Fruit fly (Drosophila melanogaster) whole organism, prepupa: Measurements from ENCODE around the gene CG31600.

Experiments used
- CG10631 ChIP-seq: fragments of 200-800 bp; sonication (Bioruptor generic); optimal IDR thresholded peaks from 2 replicates; lab custom pipeline; 2016; ENCODE audit warnings: missing biosample characterization, missing genetic modification characterization
- CG10669 ChIP-seq: fragments of 200-800 bp; sonication (Bioruptor generic); optimal IDR thresholded peaks from 3 replicates; lab custom pipeline; 2018; ENCODE audit warnings: missing biosample characterization, mild to moderate bottlenecking, missing genetic modification characterization, moderate library complexity
- CG11762 ChIP-seq: fragments of 200-800 bp; sonication (Bioruptor generic); optimal IDR thresholded peaks from 3 replicates; lab custom pipeline; 2016; ENCODE audit warnings: missing biosample characterization, missing genetic modification characterization; ENCODE audit not compliant: insufficient read depth
- CG15336 ChIP-seq: fragments of 200-800 bp; sonication (Bioruptor generic); IDR thresholded peaks from 2 replicates; pipeline ENCODE4 v1.3.6; 2022; ENCODE audit warnings: missing biosample characterization, missing genetic modification characterization
- CG1621 ChIP-seq: fragments of 200-800 bp; sonication (Bioruptor generic); optimal IDR thresholded peaks from 3 replicates; lab custom pipeline; 2018; ENCODE audit warnings: missing biosample characterization, mild to moderate bottlenecking, missing genetic modification characterization
- CG16779 ChIP-seq: fragments of 200-800 bp; sonication (Bioruptor generic); optimal IDR thresholded peaks from 3 replicates; lab custom pipeline; 2017; ENCODE audit warnings: missing biosample characterization, mild to moderate bottlenecking, missing genetic modification characterization
- CG3032 ChIP-seq: fragments of 200-800 bp; optimal IDR thresholded peaks from 2 replicates; lab custom pipeline; 2019; ENCODE audit warnings: missing biosample characterization, mild to moderate bottlenecking, missing genetic modification characterization, moderate library complexity
- CG32006 ChIP-seq: fragments of 200-800 bp; sonication (Bioruptor generic); optimal IDR thresholded peaks from 3 replicates; lab custom pipeline; 2017; ENCODE audit warnings: missing biosample characterization, mild to moderate bottlenecking, missing genetic modification characterization
- CG34406 ChIP-seq: fragments of 200-800 bp; sonication (Bioruptor generic); optimal IDR thresholded peaks from 3 replicates; lab custom pipeline; 2016; ENCODE audit warnings: missing biosample characterization, missing genetic modification characterization
- CG3919 ChIP-seq: fragments of 200-800 bp; sonication (Bioruptor generic); optimal IDR thresholded peaks from 3 replicates; lab custom pipeline; 2016; ENCODE audit warnings: missing biosample characterization, missing genetic modification characterization
- CG4318 ChIP-seq: fragments of 200-800 bp; sonication (Bioruptor generic); optimal IDR thresholded peaks from 3 replicates; lab custom pipeline; 2017; ENCODE audit warnings: missing biosample characterization, mild to moderate bottlenecking, missing genetic modification characterization
- CG6163 ChIP-seq: fragments of 200-800 bp; sonication (Bioruptor generic); IDR thresholded peaks from 3 replicates; pipeline ENCODE4 v1.3.6; 2022; ENCODE audit warnings: missing biosample characterization, missing genetic modification characterization
- CG6792 ChIP-seq: fragments of 200-800 bp; sonication (Bioruptor generic); optimal IDR thresholded peaks from 3 replicates; lab custom pipeline; 2016; ENCODE audit warnings: missing biosample characterization, missing genetic modification characterization
- CG6808 ChIP-seq: fragments of 200-800 bp; sonication (Bioruptor generic); optimal IDR thresholded peaks from 3 replicates; lab custom pipeline; 2017; ENCODE audit warnings: missing biosample characterization, missing genetic modification characterization, mild to moderate bottlenecking, moderate library complexity, missing genetic modification reagents
- CG6854 ChIP-seq: fragments of 200-800 bp; sonication (Bioruptor generic); optimal IDR thresholded peaks from 2 replicates; lab custom pipeline; 2017; ENCODE audit warnings: missing biosample characterization, mild to moderate bottlenecking, missing genetic modification characterization
- CG8319 ChIP-seq: fragments of 200-800 bp; sonication (Bioruptor generic); optimal IDR thresholded peaks from 3 replicates; lab custom pipeline; 2016; ENCODE audit warnings: missing biosample characterization, missing genetic modification characterization
- CG8632 ChIP-seq: fragments of 200-800 bp; sonication (Bioruptor generic); optimal IDR thresholded peaks from 3 replicates; lab custom pipeline; 2016; ENCODE audit warnings: missing biosample characterization, missing genetic modification characterization
- Eip75B ChIP-seq: fragments of 200-800 bp; sonication (Bioruptor generic); optimal IDR thresholded peaks from 3 replicates; lab custom pipeline; 2016; ENCODE audit warnings: missing biosample characterization, missing genetic modification characterization
- Eip78C ChIP-seq: fragments of 200-800 bp; sonication (Bioruptor generic); peaks from one replicate; lab custom pipeline; 2016; ENCODE audit warnings: missing biosample characterization, missing genetic modification characterization
- Eip93F ChIP-seq: fragments of 200-800 bp; sonication (Bioruptor generic); optimal IDR thresholded peaks from 2 replicates; lab custom pipeline; 2016; ENCODE audit warnings: missing biosample characterization, mild to moderate bottlenecking, missing genetic modification characterization
- Ets21C ChIP-seq: fragments of 200-800 bp; sonication (Bioruptor generic); optimal IDR thresholded peaks from 3 replicates; lab custom pipeline; 2016; ENCODE audit warnings: missing biosample characterization, missing genetic modification characterization
- Ets96B ChIP-seq: fragments of 200-800 bp; optimal IDR thresholded peaks from 2 replicates; lab custom pipeline; 2019; ENCODE audit warnings: missing biosample characterization, mild to moderate bottlenecking, missing genetic modification characterization, moderate library complexity
- Gug ChIP-seq: fragments of 200-800 bp; sonication (Bioruptor generic); IDR thresholded peaks from 2 replicates; pipeline ENCODE4 v1.3.6; 2022; ENCODE audit warnings: missing biosample characterization, missing genetic modification characterization
- Hr39 ChIP-seq: fragments of 200-800 bp; sonication (Bioruptor generic); optimal IDR thresholded peaks from 2 replicates; lab custom pipeline; 2016; ENCODE audit warnings: missing biosample characterization, missing genetic modification characterization
- Hr4 ChIP-seq: fragments of 200-800 bp; sonication (Bioruptor generic); optimal IDR thresholded peaks from 3 replicates; lab custom pipeline; 2016; ENCODE audit warnings: missing biosample characterization, missing genetic modification characterization
- Lpt ChIP-seq: fragments of 200-800 bp; sonication (Bioruptor generic); optimal IDR thresholded peaks from 3 replicates; lab custom pipeline; 2016; ENCODE audit warnings: missing biosample characterization, missing genetic modification characterization
- Met ChIP-seq: fragments of 200-800 bp; sonication (Bioruptor generic); optimal IDR thresholded peaks from 3 replicates; lab custom pipeline; 2016; ENCODE audit warnings: missing biosample characterization, missing genetic modification characterization
- OdsH ChIP-seq: fragments of 200-800 bp; sonication (Bioruptor generic); optimal IDR thresholded peaks from 3 replicates; lab custom pipeline; 2016; ENCODE audit warnings: missing biosample characterization, missing genetic modification characterization
- Smox ChIP-seq: fragments of 200-800 bp; sonication (Bioruptor generic); optimal IDR thresholded peaks from 3 replicates; lab custom pipeline; 2016; ENCODE audit warnings: missing biosample characterization, missing genetic modification characterization
- Sox102F ChIP-seq: fragments of 200-800 bp; sonication (Bioruptor generic); optimal IDR thresholded peaks from 2 replicates; lab custom pipeline; 2016; ENCODE audit warnings: missing biosample characterization, mild to moderate bottlenecking, missing genetic modification characterization
- Sox14 ChIP-seq: fragments of 200-800 bp; sonication (Bioruptor generic); optimal IDR thresholded peaks from 3 replicates; lab custom pipeline; 2016; ENCODE audit warnings: missing biosample characterization, missing genetic modification characterization
- Sox15 ChIP-seq: fragments of 200-800 bp; sonication (Bioruptor generic); optimal IDR thresholded peaks from 3 replicates; lab custom pipeline; 2016; ENCODE audit warnings: missing biosample characterization, missing genetic modification characterization
- achi ChIP-seq: fragments of 200-800 bp; sonication (Bioruptor generic); optimal IDR thresholded peaks from 3 replicates; lab custom pipeline; 2016; ENCODE audit warnings: missing biosample characterization, missing genetic modification characterization
- acj6 ChIP-seq: fragments of 200-800 bp; sonication (Bioruptor generic); optimal IDR thresholded peaks from 3 replicates; lab custom pipeline; 2016; ENCODE audit warnings: missing biosample characterization, missing genetic modification characterization
- cyc ChIP-seq: fragments of 200-800 bp; sonication (Bioruptor generic); optimal IDR thresholded peaks from 3 replicates; lab custom pipeline; 2016; ENCODE audit warnings: missing biosample characterization, missing genetic modification characterization
- dsx ChIP-seq: fragments of 200-800 bp; optimal IDR thresholded peaks from 3 replicates; lab custom pipeline; 2019; ENCODE audit warnings: missing biosample characterization, mild to moderate bottlenecking, missing genetic modification characterization, moderate library complexity; ENCODE audit not compliant: poor library complexity, severe bottlenecking
- fkh ChIP-seq: fragments of 200-800 bp; sonication (Bioruptor generic); optimal IDR thresholded peaks from 3 replicates; lab custom pipeline; 2017; ENCODE audit warnings: missing biosample characterization, mild to moderate bottlenecking, missing genetic modification characterization, moderate library complexity
- lz ChIP-seq: fragments of 200-800 bp; sonication (Bioruptor generic); optimal IDR thresholded peaks from 3 replicates; lab custom pipeline; 2016; ENCODE audit warnings: missing biosample characterization, missing genetic modification characterization
- pdm3 ChIP-seq: fragments of 200-800 bp; sonication (Bioruptor generic); optimal IDR thresholded peaks from 3 replicates; lab custom pipeline; 2016; ENCODE audit warnings: missing biosample characterization, missing genetic modification characterization
- spab ChIP-seq: fragments of 200-800 bp; sonication (Bioruptor generic); optimal IDR thresholded peaks from 2 replicates; lab custom pipeline; 2017; ENCODE audit warnings: missing biosample characterization, mild to moderate bottlenecking, missing genetic modification characterization, missing genetic modification reagents
- svp ChIP-seq: fragments of 200-800 bp; sonication (Bioruptor generic); peaks from one replicate; lab custom pipeline; 2016; ENCODE audit warnings: missing biosample characterization, missing genetic modification characterization
- topi ChIP-seq: fragments of 200-800 bp; sonication (Bioruptor generic); optimal IDR thresholded peaks from 3 replicates; lab custom pipeline; 2016; ENCODE audit warnings: missing biosample characterization, missing genetic modification characterization

Gene CG31600

DNA sequence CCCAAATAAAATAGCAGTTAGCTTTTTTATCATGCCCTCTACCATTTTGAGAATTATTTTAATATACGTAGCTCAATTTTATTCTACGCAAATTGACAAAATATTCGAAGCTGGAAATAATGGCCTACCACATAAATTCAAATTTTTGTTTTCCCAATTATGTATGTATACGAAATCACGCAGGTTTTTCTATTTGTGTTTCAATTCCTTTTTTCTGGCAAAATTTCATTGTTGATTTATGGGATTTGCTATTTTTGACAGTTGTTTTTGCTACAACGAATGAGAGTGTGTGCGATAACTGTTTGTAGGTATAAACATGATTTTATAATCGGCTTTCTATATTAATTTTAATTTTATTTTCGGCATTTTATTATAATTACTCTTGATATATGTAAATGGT is at the start of gene CG31600:
Gene CG31600, minus strand, starts transcription at position 101 of the 400 bp plus-strand sequence.
- no peak for TF ChIP-seq Hr39 (GFP tag; lab: Kevin White, UChicago)
- no peak for TF ChIP-seq Sox102F (GFP tag; lab: Kevin White, UChicago)
- TF ChIP-seq CG6854 = no peak
- TF ChIP-seq Sox15 = no peak
- no peak for TF ChIP-seq CG6808
- no peak for TF ChIP-seq acj6 (GFP tag; lab: Kevin White, UChicago)
- no peak for TF ChIP-seq CG8319 (GFP tag; lab: Kevin White, UChicago)
- no peak for TF ChIP-seq dsx (GFP tag; lab: Kevin White, UChicago)

DNA sequence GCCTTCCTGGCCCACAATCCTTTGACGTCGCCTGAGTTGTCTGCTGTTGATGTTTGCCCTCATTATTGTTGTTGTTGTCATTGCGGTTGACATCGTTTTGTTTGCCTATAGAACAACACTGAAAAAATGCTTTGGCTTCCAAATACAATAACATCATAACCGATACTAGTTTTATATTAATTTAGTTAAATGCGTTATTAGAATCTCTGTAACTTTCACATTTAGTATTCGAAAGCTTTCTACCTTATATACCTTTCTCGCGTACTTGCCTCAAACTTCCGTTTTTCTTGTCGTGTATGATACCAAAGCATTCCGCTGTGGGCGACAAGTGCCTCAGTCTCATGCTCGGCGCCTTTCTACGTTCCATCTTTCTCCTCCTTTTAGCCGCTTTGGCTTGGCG is 18.3 kb upstream of the CG31600 start:
- TF ChIP-seq CG3919 (peak; percentile 50), achi (GFP tag; lab: Kevin White, UChicago) (peak; percentile 19), Met (peak; percentile 21), Ets21C (GFP tag; lab: Kevin White, UChicago) (no peak), acj6 (GFP tag; lab: Kevin White, UChicago) (peak; percentile 21), Smox (GFP tag; lab: Kevin White, UChicago) (peak; percentile 4), Gug (GFP tag; lab: Robert Waterston, UW) (no peak), CG1621 (peak; percentile 5), CG32006 (GFP tag; lab: Kevin White, UChicago) (peak; percentile 40), Eip75B (peak; percentile 31), lz (peak; percentile 17), OdsH (GFP tag; lab: Kevin White, UChicago) (peak; percentile 30), CG8632 (GFP tag; lab: Kevin White, UChicago) (no peak), Eip78C (peak; percentile 43), CG16779 (no peak), CG6163 (GFP tag; lab: Robert Waterston, UW) (peak; percentile 56; the same call in 2 of the 3 replicates), topi (GFP tag; lab: Kevin White, UChicago) (peak; percentile 14), Ets96B (tag; lab: Kevin White, UChicago) (peak; percentile 46), Sox14 (GFP tag; lab: Kevin White, UChicago) (peak; percentile 7), Hr4 (GFP tag; lab: Kevin White, UChicago) (peak; percentile 6), spab (GFP tag; lab: Kevin White, UChicago) (peak; percentile 22), Eip93F (GFP tag; lab: Kevin White, UChicago) (no peak), pdm3 (GFP tag; lab: Kevin White, UChicago) (peak; percentile 22), CG3032 (tag; lab: Kevin White, UChicago) (peak; percentile 29), CG10669 (GFP tag; lab: Kevin White, UChicago) (peak; percentile 44), Sox15 (no peak), CG4318 (peak; percentile 25), CG34406 (GFP tag; lab: Kevin White, UChicago) (peak; percentile 8), CG10631 (peak; percentile 11), CG11762 (no peak), cyc (GFP tag; lab: Kevin White, UChicago) (peak; percentile 16), svp (GFP tag; lab: Kevin White, UChicago) (peak; percentile 67), Hr39 (GFP tag; lab: Kevin White, UChicago) (peak; percentile 21), CG6792 (GFP tag; lab: Kevin White, UChicago) (peak; percentile 11), fkh (no peak)

DNA sequence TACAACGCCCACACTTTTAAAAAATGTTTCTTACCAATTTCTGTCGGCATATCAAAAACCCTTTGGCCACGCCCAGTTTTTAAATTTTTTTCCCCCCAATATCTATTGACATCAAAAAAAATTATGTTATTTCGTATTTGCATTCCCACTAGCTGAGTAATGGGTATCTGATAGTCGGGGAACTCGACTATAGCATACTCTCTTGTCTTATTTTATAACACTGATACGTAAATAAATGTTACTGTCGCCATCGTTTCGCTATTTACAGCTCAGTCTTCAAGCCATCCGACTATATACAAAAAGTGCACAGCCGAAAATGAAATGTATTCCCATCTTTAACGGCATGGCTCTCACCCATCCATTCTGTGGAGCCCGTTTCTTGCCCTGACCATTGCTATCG is 8.1 kb upstream of the CG31600 start:
- TF ChIP-seq Ets96B (tag; lab: Kevin White, UChicago) (no peak), Met (no peak), Lpt (GFP tag; lab: Kevin White, UChicago) (no peak), Eip75B (no peak), CG11762 (no peak), CG15336 (no peak)
